Worm (Caenorhabditis elegans): ENCODE measurements around the gene spas-1.

DNA sequence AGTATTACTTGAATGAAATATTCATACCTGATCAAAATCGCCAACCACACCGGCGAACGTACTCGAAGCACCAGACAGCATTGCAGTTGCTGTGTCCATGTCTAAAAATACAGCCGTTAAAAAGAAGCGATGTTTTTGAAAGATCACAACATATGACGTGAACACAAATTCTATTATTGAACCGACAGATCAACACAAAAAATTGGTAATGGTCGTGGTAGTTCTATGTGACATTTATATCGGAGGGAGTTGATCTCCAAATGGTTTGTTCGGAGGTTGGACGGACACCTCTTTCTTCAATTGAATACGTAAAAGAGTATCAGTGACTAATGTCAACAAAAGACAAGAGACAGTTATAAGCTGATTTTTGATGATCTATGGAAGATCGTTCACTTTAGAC, 34.3 kb upstream of the spas-1 start, which contains the start of gene pitr-3:
- no peak for TF ChIP-seq nhr-12 (tag; optimal IDR thresholded peaks at IDR 0.05)
- TF ChIP-seq skn-1 (tag; optimal IDR thresholded peaks at IDR 0.05), result no peak
- TF ChIP-seq lsy-2 (tag; optimal IDR thresholded peaks at IDR 0.05), result no peak
- no peak for TF ChIP-seq nhr-25 (tag; optimal IDR thresholded peaks at IDR 0.05)
- no peak for TF ChIP-seq unc-39 (tag; optimal IDR thresholded peaks at IDR 0.05)
- no peak for TF ChIP-seq blmp-1 (tag; optimal IDR thresholded peaks at IDR 0.05; ENCODE audit: insufficient read depth)
